Worm (Caenorhabditis elegans): ENCODE results near the gene F22B5.6.

DNA sequence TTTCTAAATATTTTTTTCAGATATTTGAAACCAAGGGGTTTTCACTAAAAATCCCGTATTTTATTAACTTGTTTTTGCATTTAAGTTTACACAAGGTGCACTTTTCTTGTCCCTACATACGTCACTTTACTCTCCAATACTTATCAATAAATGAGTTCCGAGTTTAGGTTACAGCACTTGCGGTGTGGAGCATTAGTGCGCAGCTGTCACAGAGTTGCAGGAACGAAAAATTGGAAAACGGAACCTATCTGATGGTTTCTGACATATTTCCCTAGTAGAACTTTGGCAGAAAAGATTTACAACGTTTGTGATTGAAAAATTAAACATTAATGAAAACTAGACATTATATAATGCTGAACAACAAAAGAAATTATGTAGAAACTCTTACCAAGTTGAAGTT, 42.2 kb upstream of the F22B5.6 start:
- TF ChIP-seq hmg-4 (GFP tag; optimal IDR thresholded peaks at IDR 0.05) (no peak), sea-1 (GFP tag; conservative IDR thresholded peaks at IDR 0.05) (no peak), ama-1 (optimal IDR thresholded peaks at IDR 0.05) (no peak), ets-7 (tag; optimal IDR thresholded peaks at IDR 0.05) (no peak), hmbx-1 (tag; optimal IDR thresholded peaks at IDR 0.05) (no peak)
